Worm (Caenorhabditis elegans) whole organism, early embryonic: ENCODE data around the gene oac-8.

ENCODE experiments used
- flt-1 ChIP-seq: fragments of 200-800 bp; sonication (Bioruptor generic); IDR thresholded peaks from 2 replicates; pipeline ENCODE4 v1.3.6; 2022; ENCODE audit warnings: missing genetic modification characterization, missing compliant biosample characterization
- hnd-1 ChIP-seq: sonication (generic microtip); optimal IDR thresholded peaks from 2 replicates; lab custom pipeline; 2016; ENCODE audit warnings: missing genetic modification characterization, missing compliant biosample characterization

ce11 chrIV:10630953-10631554 is 46.7 kb downstream of the oac-8 start, which contains the start of gene F56C4.4:
- TF ChIP-seq flt-1 (GFP tag; lab: Robert Waterston, UW) (no peak), hnd-1 (tag; lab: Kevin White, UChicago) (no peak)
